Worm (Caenorhabditis elegans) whole organism, late embryonic: Measurements from ENCODE around the gene F32E10.9.
A peak's percentile ranks its signal among the peaks of the same experiment; 100 is the strongest.

Source experiments
- C38D4.7 ChIP-seq: fragments of 200-800 bp; sonication (Bioruptor generic); optimal IDR thresholded peaks from 2 replicates; lab custom pipeline; 2018; ENCODE audit warnings: mild to moderate bottlenecking, missing genetic modification characterization, moderate library complexity, missing compliant biosample characterization
- F13H6.1 ChIP-seq: sonication (generic microtip); optimal IDR thresholded peaks from 2 replicates; lab custom pipeline; 2016; ENCODE audit warnings: missing genetic modification characterization, missing compliant biosample characterization
- T23F11.4 ChIP-seq: fragments of 200-800 bp; sonication (Bioruptor generic); optimal IDR thresholded peaks from 2 replicates; lab custom pipeline; 2018; ENCODE audit warnings: mild to moderate bottlenecking, missing genetic modification characterization, missing compliant biosample characterization
- Y22D7AL.16 ChIP-seq: sonication (generic microtip); optimal IDR thresholded peaks from 2 replicates; lab custom pipeline; 2016; ENCODE audit warnings: missing genetic modification characterization, missing compliant biosample characterization
- ahr-1 ChIP-seq: sonication (generic microtip); optimal IDR thresholded peaks from 2 replicates; lab custom pipeline; 2016; ENCODE audit warnings: missing genetic modification characterization, missing compliant biosample characterization
- ama-1 ChIP-seq: fragments of 150-350 bp; optimal IDR thresholded peaks from 2 replicates; lab custom pipeline; 2014
- ceh-2 ChIP-seq: sonication (generic microtip); optimal IDR thresholded peaks from 2 replicates; lab custom pipeline; 2016; ENCODE audit warnings: missing genotype, missing genetic modification characterization, missing compliant biosample characterization
- ceh-22 ChIP-seq: sonication (generic microtip); optimal IDR thresholded peaks from 2 replicates; lab custom pipeline; 2017; ENCODE audit warnings: missing biosample characterization, missing genetic modification characterization
- ceh-24 ChIP-seq: sonication (generic microtip); optimal IDR thresholded peaks from 2 replicates; lab custom pipeline; 2016; ENCODE audit warnings: mild to moderate bottlenecking, missing genetic modification characterization, missing compliant biosample characterization
- ceh-30 ChIP-seq: fragments of 150-350 bp; optimal IDR thresholded peaks from 2 replicates; lab custom pipeline; 2014; ENCODE audit warnings: missing biosample characterization, missing genetic modification characterization
- ceh-31 ChIP-seq: sonication (generic microtip); optimal IDR thresholded peaks from 2 replicates; lab custom pipeline; 2016; ENCODE audit warnings: missing genetic modification characterization, missing compliant biosample characterization
- ceh-48 ChIP-seq: sonication (generic microtip); optimal IDR thresholded peaks from 2 replicates; lab custom pipeline; 2016; ENCODE audit warnings: missing genetic modification characterization, inconsistent platforms, missing compliant biosample characterization
- che-1 ChIP-seq: sonication (generic microtip); optimal IDR thresholded peaks from 2 replicates; lab custom pipeline; 2016; ENCODE audit warnings: mild to moderate bottlenecking, missing genetic modification characterization, missing compliant biosample characterization
- dmd-4 ChIP-seq: sonication (generic microtip); optimal IDR thresholded peaks from 2 replicates; lab custom pipeline; 2016; ENCODE audit warnings: borderline replicate concordance, missing genetic modification characterization, missing compliant biosample characterization
- elt-4 ChIP-seq: sonication (generic microtip); optimal IDR thresholded peaks from 2 replicates; lab custom pipeline; 2016; ENCODE audit warnings: missing genetic modification characterization, missing compliant biosample characterization
- ets-4 ChIP-seq: sonication (generic microtip); optimal IDR thresholded peaks from 2 replicates; lab custom pipeline; 2016; ENCODE audit warnings: missing genetic modification characterization, missing compliant biosample characterization
- hlh-13 ChIP-seq: fragments of 200-800 bp; sonication (Bioruptor generic); optimal IDR thresholded peaks from 2 replicates; lab custom pipeline; 2018; ENCODE audit warnings: mild to moderate bottlenecking, missing genetic modification characterization, missing compliant biosample characterization
- hlh-15 ChIP-seq: sonication (generic microtip); optimal IDR thresholded peaks from 2 replicates; lab custom pipeline; 2016; ENCODE audit warnings: missing genetic modification characterization, missing compliant biosample characterization
- hlh-6 ChIP-seq: sonication (generic microtip); optimal IDR thresholded peaks from 2 replicates; lab custom pipeline; 2016; ENCODE audit warnings: missing genotype, missing genetic modification characterization, missing compliant biosample characterization
- hlh-8 ChIP-seq: sonication (generic microtip); optimal IDR thresholded peaks from 2 replicates; lab custom pipeline; 2016; ENCODE audit warnings: missing genotype, missing genetic modification characterization, missing compliant biosample characterization
- lim-6 ChIP-seq: sonication (generic microtip); optimal IDR thresholded peaks from 2 replicates; lab custom pipeline; 2016; ENCODE audit warnings: missing genetic modification characterization, missing compliant biosample characterization
- lin-11 ChIP-seq: fragments of 200-800 bp; sonication (Bioruptor generic); optimal IDR thresholded peaks from 2 replicates; lab custom pipeline; 2018; ENCODE audit warnings: mild to moderate bottlenecking, missing genetic modification characterization, missing compliant biosample characterization
- madf-2 ChIP-seq: sonication (generic microtip); optimal IDR thresholded peaks from 2 replicates; lab custom pipeline; 2017; ENCODE audit warnings: missing genetic modification characterization, missing compliant biosample characterization
- mec-3 ChIP-seq: sonication (generic microtip); optimal IDR thresholded peaks from 2 replicates; lab custom pipeline; 2016; ENCODE audit warnings: borderline replicate concordance, missing genetic modification characterization, missing compliant biosample characterization
- nfya-1 ChIP-seq: sonication (generic microtip); optimal IDR thresholded peaks from 2 replicates; lab custom pipeline; 2017; ENCODE audit warnings: missing genetic modification characterization, mild to moderate bottlenecking, missing compliant biosample characterization, antibody characterized with exemption, moderate library complexity
- pqm-1 ChIP-seq: sonication (generic microtip); optimal IDR thresholded peaks from 2 replicates; lab custom pipeline; 2016; ENCODE audit warnings: missing genetic modification characterization, missing compliant biosample characterization
- ref-2 ChIP-seq: sonication (generic microtip); optimal IDR thresholded peaks from 2 replicates; lab custom pipeline; 2016; ENCODE audit warnings: missing genetic modification characterization, missing compliant biosample characterization
- tbx-2 ChIP-seq: sonication (generic microtip); optimal IDR thresholded peaks from 2 replicates; lab custom pipeline; 2016; ENCODE audit warnings: missing genetic modification characterization, missing compliant biosample characterization
- unc-42 ChIP-seq: sonication (generic microtip); optimal IDR thresholded peaks from 2 replicates; lab custom pipeline; 2016; ENCODE audit warnings: missing genotype, missing genetic modification characterization, missing compliant biosample characterization
- unc-55 ChIP-seq: sonication (generic microtip); optimal IDR thresholded peaks from 2 replicates; lab custom pipeline; 2017; ENCODE audit warnings: missing biosample characterization, missing genetic modification reagents, missing genetic modification characterization
- zip-5 ChIP-seq: sonication (generic microtip); optimal IDR thresholded peaks from 2 replicates; lab custom pipeline; 2016; ENCODE audit warnings: missing genetic modification characterization, missing compliant biosample characterization

The F32E10.9 gene

DNA sequence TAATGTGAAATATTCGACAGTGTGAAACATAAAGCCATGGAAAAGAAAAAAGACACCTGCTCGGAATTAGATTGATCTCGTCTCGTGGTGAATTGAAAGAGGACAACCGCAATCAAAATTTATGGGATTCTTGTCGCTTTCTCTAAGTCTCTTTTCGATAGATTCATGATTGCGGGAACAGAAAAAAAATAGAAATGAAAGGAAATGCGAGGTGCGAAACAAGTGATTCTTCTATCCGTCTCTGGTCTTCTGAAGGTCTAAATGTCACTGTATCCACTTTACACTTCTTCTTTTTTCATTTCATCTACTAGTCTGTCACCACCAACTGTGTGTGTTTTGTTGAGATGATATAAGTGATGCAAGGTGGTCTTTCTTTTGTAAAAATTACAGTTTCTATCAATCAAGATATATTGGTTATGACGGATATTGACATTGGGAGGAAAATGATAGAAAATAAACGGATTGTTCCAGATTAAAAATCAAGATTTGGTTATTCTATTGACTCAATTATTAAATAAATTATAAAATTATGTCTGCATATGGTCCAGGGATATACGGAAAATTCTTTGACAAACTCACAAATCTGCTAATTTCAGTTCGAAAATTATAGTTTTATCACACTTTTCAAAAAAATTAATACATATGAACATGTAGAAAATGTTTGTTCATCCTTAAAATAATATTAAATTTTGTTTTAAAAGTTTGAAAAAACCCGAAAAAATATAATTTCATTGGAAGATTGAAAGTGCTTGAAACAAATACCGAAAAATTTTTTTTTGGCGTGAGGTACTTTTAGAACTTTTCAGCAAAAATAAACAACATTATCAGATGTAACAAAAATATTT, 33.3 kb downstream of the F32E10.9 start:
- TF ChIP-seq lim-6 (tag; lab: Kevin White, UChicago) (no peak), C38D4.7 (GFP tag; lab: Kevin White, UChicago) (no peak), madf-2 (tag; lab: Kevin White, UChicago) (no peak), hlh-15 (tag; lab: Kevin White, UChicago) (no peak), hlh-13 (GFP tag; lab: Kevin White, UChicago) (no peak)

DNA sequence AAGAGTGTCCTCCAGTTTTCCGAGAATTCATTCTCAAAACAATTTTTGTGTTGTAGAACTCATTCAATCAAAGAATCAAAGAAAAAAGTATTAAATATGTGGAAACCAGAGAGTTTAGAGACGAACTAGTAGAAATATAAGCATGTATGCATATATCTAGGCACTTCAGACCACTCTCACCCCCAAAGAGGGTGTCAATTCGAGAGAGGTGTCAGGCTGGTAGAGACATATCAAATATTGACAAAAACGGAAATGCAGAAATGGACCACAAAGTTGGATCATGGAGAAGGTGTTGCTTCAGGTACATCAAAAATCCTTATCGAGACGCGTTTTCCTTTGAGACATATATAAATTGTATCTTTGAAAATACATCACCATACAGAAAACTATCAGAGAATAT, 40.0 kb downstream of the F32E10.9 start:
- no peak for TF ChIP-seq che-1 (tag; lab: Kevin White, UChicago)
- TF ChIP-seq hlh-8: no peak
- TF ChIP-seq hlh-15 (tag; lab: Kevin White, UChicago): no peak
- no peak for TF ChIP-seq dmd-4
- no peak for TF ChIP-seq Y22D7AL.16 (tag; lab: Kevin White, UChicago)
- no peak for TF ChIP-seq ahr-1 (tag; lab: Kevin White, UChicago)
- no peak for TF ChIP-seq pqm-1 (tag; lab: Kevin White, UChicago)
- no peak for TF ChIP-seq unc-42

DNA sequence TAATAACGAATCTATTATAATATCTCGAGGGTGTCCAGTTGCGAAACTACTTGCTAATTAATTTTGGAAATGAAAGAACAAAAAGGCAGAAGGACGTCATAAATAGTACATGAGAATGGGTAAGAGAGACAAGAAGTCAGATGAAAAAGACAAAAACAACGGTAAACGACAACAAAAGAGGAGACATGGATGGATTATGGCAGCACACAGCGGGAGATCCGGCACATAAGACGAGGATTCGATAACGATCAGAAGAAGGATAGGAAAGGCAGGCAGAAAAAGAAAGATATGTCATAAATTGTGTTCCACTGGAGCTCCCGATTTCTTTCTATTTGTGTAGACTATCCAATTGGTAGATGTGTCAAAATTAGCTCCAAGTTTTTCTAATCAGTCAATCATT, 42.2 kb downstream of the F32E10.9 start:
- no peak for TF ChIP-seq T23F11.4
- TF ChIP-seq ref-2 (tag; lab: Kevin White, UChicago): peak; percentile 58
- TF ChIP-seq hlh-6: no peak

DNA sequence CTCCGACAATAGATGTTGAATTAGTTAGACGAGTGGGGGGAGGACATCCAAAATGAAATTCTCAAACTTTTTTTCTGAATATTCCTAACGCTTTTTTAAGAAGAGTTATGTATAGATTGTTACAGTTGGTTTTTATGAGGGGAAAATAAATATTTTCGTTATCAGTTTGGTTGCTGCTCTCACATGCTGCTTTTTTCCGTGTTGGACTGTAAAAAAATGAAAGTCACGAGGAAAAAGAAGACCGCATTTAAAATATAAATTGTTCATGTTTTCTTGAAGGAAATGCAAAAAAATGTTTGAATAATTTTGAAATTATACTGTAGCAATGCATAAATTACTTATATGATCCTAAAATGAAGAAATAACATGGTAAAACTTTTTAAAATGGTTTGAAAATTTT, 42.9 kb downstream of the F32E10.9 start:
- TF ChIP-seq elt-4 (tag; lab: Kevin White, UChicago) (no peak), ceh-31 (no peak), ama-1 (lab: Kevin White, UChicago) (no peak), ets-4 (tag; lab: Kevin White, UChicago) (no peak), mec-3 (tag; lab: Kevin White, UChicago) (no peak), ceh-30 (tag; lab: Kevin White, UChicago) (no peak), nfya-1 (tag; lab: Kevin White, UChicago) (no peak), ceh-24 (tag; lab: Kevin White, UChicago) (no peak), ref-2 (tag; lab: Kevin White, UChicago) (no peak), ceh-2 (tag; lab: Kevin White, UChicago) (no peak)
- TF ChIP-seq, all 69 proteins: peak for 0

DNA sequence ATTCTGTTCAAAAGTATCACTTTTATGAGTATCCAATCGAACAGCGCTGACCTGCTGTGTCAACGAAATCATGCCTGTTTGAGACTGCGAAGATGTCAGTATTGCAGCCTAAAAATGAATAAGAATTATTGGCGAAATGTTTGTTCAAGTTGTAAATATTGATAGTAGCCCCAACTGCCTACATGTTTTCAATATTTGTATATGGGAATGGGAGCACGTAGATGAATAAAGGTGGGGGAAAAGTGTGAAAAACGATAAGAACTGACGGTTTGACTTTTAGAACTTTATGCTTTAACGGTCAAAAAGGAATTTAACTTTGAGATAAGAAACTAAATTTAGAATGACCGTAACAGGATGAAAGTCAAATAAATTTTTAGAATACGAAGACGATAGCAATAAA, 43.5 kb downstream of the F32E10.9 start:
- TF ChIP-seq hlh-6 (no peak), ceh-48 (tag; lab: Kevin White, UChicago) (no peak), lin-11 (tag; lab: Kevin White, UChicago) (no peak), che-1 (tag; lab: Kevin White, UChicago) (no peak), zip-5 (tag; lab: Kevin White, UChicago) (no peak)

DNA sequence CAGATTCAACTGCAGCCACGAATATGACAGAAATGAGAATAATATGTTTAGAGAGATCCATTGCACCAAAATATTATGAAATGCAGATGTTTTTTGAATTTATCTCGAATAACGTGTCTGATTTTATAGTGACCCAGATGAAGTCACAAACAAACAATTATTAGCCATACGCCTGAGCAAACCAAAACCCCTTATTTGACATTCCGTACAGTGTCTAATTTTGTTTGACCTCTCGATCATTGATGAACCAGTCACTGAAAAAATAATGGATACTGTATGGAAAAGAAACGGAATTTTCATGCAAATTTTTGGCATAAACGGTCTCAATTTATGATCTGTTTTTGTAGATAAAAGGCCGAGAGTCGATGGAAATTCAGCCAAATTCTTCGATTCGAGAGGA, 47.6 kb downstream of the F32E10.9 start, which contains the start of the genes R05G6.9 and R05G6.3:
Gene R05G6.9, minus strand, starts transcription at position 101 of the 400 bp plus-strand sequence.
Gene R05G6.3, plus strand, starts transcription at position 386 of the 400 bp plus-strand sequence.
- TF ChIP-seq tbx-2 (tag; lab: Kevin White, UChicago) (no peak), T23F11.4 (no peak)

DNA sequence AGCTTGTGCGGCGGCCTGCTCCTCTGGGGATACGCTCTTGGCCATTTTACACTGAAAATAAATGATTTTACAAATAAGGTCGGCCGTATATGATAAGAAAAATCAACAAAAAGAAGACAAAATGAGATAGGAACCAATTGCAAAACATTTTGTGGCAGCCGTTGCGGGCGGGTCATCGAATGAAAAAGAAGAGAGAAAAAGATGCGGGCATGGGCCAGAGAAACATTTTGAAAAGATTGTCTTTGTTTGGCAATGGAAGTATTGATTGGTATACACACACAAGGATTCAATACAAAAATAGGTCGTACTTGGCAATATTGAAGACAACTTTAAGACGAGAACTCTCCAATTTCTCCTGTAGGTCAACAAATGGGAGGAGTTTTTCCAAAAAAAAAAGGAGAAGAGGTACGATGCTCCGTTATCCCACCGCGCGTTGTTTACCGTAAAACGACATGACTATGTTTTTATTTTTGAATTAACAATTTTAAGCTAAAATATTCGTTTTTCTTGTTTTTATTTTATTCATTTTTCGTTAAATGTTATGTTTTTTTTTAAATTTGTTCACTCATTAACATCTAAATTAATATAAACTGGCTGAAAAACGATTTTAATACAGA, 51.0 kb downstream of the F32E10.9 start, which contains the start of the genes plc-4 and R05G6.4:
Gene plc-4, minus strand, starts transcription at position 51 of the 617 bp plus-strand sequence.
Gene R05G6.4, plus strand, starts transcription at position 617 of the 617 bp plus-strand sequence.
- TF ChIP-seq hlh-6 (no peak), ceh-22 (tag; lab: Kevin White, UChicago) (no peak), F13H6.1 (tag; lab: Kevin White, UChicago) (no peak), unc-55 (GFP tag; lab: Kevin White, UChicago) (no peak)
- TF ChIP-seq, all 69 proteins: peak for 0
